Fruit fly (Drosophila melanogaster): Measurements from ENCODE around the gene loaf.

Gene loaf

DNA sequence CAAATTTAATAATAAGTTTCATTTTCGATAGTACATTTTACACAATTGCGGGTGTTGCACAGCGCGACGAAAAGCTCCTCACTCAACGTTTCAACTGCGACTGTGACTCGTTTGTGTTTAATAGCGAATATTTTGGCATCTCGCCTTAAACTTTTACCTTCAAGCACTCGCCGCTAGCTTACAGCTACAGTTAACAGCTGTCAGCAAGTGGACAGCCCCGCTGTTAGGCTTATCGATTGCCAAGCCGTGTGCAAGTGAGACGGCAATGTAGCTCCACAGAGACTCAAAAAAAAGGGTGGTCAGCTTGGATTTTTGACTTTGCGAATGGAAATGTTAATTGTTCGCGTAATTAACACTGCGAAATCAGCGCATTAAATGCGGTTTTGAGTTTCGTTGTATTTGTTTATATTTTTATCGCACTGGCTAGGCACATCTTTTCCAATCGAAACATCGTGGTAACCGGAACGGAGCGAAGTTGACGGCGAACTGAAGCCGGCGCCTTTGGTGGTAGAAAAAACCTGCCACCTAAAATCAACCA lies at the start of gene loaf:
TSS of gene loaf (minus strand) at position 488 of the 538 bp plus-strand sequence.
- TF ChIP-seq insv (optimal IDR thresholded peaks at IDR 0.05) = no peak
- TF ChIP-seq psq (optimal IDR thresholded peaks at IDR 0.05) = no peak
- no peak for TF ChIP-seq Myc (optimal IDR thresholded peaks at IDR 0.05)
- TF ChIP-seq ttk (optimal IDR thresholded peaks at IDR 0.05) = no peak
- no peak for TF ChIP-seq h (optimal IDR thresholded peaks at IDR 0.05)
- TF ChIP-seq Sin3A (optimal IDR thresholded peaks at IDR 0.05) = no peak

dm6 chr3L:11815220-11815797 lies 49.3 kb upstream of the loaf start, which contains the start of gene CG14130:
Gene CG14130 (plus strand): TSS chr3L:11815444.
- TF ChIP-seq insv (optimal IDR thresholded peaks at IDR 0.05) = no peak
- no peak for TF ChIP-seq psq (optimal IDR thresholded peaks at IDR 0.05)
- TF ChIP-seq Myc (optimal IDR thresholded peaks at IDR 0.05) = no peak
- no peak for TF ChIP-seq Sin3A (optimal IDR thresholded peaks at IDR 0.05)
- TF ChIP-seq ttk (optimal IDR thresholded peaks at IDR 0.05) = no peak
- TF ChIP-seq h (optimal IDR thresholded peaks at IDR 0.05) = no peak

- no peak for TF ChIP-seq Myc (optimal IDR thresholded peaks at IDR 0.05)
- TF ChIP-seq Sin3A (optimal IDR thresholded peaks at IDR 0.05) = no peak
- TF ChIP-seq psq (optimal IDR thresholded peaks at IDR 0.05) = no peak
- no peak for TF ChIP-seq ttk (optimal IDR thresholded peaks at IDR 0.05)
- TF ChIP-seq insv (optimal IDR thresholded peaks at IDR 0.05) = no peak
- no peak for TF ChIP-seq h (optimal IDR thresholded peaks at IDR 0.05)
These were observed 48.7 kb upstream of the loaf start, which contains the start of gene Cubn2 for dm6 chr3L:11814655-11815054. Gene Cubn2 (minus strand): TSS chr3L:11814755.

dm6 chr3L:11801622-11802021 lies 35.6 kb upstream of the loaf start:
- TF ChIP-seq Sin3A (optimal IDR thresholded peaks at IDR 0.05) = no peak
- TF ChIP-seq Myc (optimal IDR thresholded peaks at IDR 0.05) = no peak
- no peak for TF ChIP-seq h (optimal IDR thresholded peaks at IDR 0.05)
- no peak for TF ChIP-seq ttk (optimal IDR thresholded peaks at IDR 0.05)
- TF ChIP-seq insv (optimal IDR thresholded peaks at IDR 0.05) = no peak
- no peak for TF ChIP-seq psq (optimal IDR thresholded peaks at IDR 0.05)

dm6 chr3L:11800761-11801160 lies 34.8 kb upstream of the loaf start, which contains the start of gene Gcat:
Gene Gcat (minus strand): TSS chr3L:11800861.
- no peak for TF ChIP-seq insv (optimal IDR thresholded peaks at IDR 0.05)
- no peak for TF ChIP-seq Sin3A (optimal IDR thresholded peaks at IDR 0.05)
- no peak for TF ChIP-seq Myc (optimal IDR thresholded peaks at IDR 0.05)
- TF ChIP-seq h (optimal IDR thresholded peaks at IDR 0.05) = no peak
- TF ChIP-seq ttk (optimal IDR thresholded peaks at IDR 0.05) = no peak
- TF ChIP-seq psq (optimal IDR thresholded peaks at IDR 0.05) = no peak

DNA sequence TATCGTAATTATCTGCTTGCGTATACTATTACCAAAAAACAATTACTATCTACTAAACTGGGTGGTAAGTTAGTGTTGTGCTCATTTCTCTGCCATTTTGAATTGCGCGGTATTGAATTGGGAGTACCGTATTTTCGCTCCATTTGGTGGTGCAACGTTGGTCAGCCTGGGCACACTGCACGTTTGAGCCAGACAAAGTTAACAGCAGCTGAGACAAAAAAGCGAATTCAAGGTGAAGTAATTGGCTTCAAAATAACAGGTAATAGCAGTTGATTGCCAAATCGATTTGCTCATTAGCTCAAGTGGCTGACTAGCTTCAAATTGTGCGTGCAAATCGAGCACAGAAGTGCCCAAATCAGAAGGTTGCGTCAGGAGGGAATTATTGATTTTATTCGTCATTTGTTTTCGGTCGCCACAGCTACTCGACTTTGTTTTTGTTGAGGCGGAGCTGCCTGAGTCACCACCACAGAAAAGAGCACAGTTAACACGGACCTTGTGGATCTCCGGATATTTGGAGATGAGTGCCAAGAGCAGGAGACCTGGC lies 29.5 kb upstream of the loaf start, which contains the start of gene Klp68D:
TSS of gene Klp68D (plus strand) at position 175 of the 544 bp plus-strand sequence.
- TF ChIP-seq ttk (optimal IDR thresholded peaks at IDR 0.05) (no peak), Myc (optimal IDR thresholded peaks at IDR 0.05) (no peak)

DNA sequence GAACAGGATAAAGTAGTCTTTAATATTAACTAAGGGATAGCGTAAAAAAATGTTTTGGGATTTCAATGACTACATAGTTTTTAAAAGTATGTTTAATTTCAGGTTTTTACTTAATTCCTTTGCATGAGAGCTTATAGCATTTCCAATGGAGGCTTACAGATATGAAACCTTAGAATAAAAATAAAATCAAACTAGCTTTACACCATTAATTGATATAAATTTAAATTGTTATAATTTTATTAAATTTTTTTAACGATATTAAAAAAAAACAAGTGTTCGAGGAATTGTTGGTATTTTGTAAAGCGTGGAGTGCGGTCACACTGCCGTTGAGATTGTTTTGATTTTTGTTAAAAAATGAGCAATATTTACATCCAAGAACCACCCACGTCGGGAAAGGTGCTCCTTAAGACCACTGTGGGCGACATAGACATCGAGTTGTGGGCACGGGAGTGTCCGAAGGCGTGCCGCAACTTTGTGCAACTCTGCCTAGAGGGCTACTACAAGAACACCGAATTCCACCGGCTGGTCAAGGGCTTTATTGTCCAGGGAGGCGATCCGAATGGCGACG lies 27.3 kb upstream of the loaf start, which contains the start of the genes twy and CG10907:
TSS of gene twy (minus strand) at position 51 of the 568 bp plus-strand sequence.
TSS of gene CG10907 (plus strand) at position 282 of the 568 bp plus-strand sequence.
- TF ChIP-seq psq (optimal IDR thresholded peaks at IDR 0.05) (no peak), Myc (optimal IDR thresholded peaks at IDR 0.05) (no peak), ttk (optimal IDR thresholded peaks at IDR 0.05) (no peak), insv (optimal IDR thresholded peaks at IDR 0.05) (no peak), Sin3A (optimal IDR thresholded peaks at IDR 0.05) (no peak), h (optimal IDR thresholded peaks at IDR 0.05) (no peak)

dm6 chr3L:11789773-11790172 lies 23.8 kb upstream of the loaf start, which contains the start of gene Pi3K68D:
Gene Pi3K68D (minus strand): TSS chr3L:11790013.
- no peak for TF ChIP-seq ttk (optimal IDR thresholded peaks at IDR 0.05)
- no peak for TF ChIP-seq psq (optimal IDR thresholded peaks at IDR 0.05)
- no peak for TF ChIP-seq Myc (optimal IDR thresholded peaks at IDR 0.05)
- TF ChIP-seq h (optimal IDR thresholded peaks at IDR 0.05) = no peak
- TF ChIP-seq Sin3A (optimal IDR thresholded peaks at IDR 0.05) = no peak
- TF ChIP-seq insv (optimal IDR thresholded peaks at IDR 0.05) = no peak

- TF ChIP-seq ttk (optimal IDR thresholded peaks at IDR 0.05) = no peak
- TF ChIP-seq h (optimal IDR thresholded peaks at IDR 0.05) = no peak
- peak; percentile 5 for TF ChIP-seq psq (optimal IDR thresholded peaks at IDR 0.05)
These were observed 23.0 kb upstream of the loaf start for dm6 chr3L:11788936-11789352.

- no peak for TF ChIP-seq Myc (optimal IDR thresholded peaks at IDR 0.05)
- no peak for TF ChIP-seq insv (optimal IDR thresholded peaks at IDR 0.05)
- no peak for TF ChIP-seq Sin3A (optimal IDR thresholded peaks at IDR 0.05)
- no peak for TF ChIP-seq h (optimal IDR thresholded peaks at IDR 0.05)
- no peak for TF ChIP-seq ttk (optimal IDR thresholded peaks at IDR 0.05)
- no peak for TF ChIP-seq psq (optimal IDR thresholded peaks at IDR 0.05)
These were observed 22.2 kb upstream of the loaf start for dm6 chr3L:11788195-11788594.

dm6 chr3L:11785291-11785690 lies 19.3 kb upstream of the loaf start:
- TF ChIP-seq Myc (optimal IDR thresholded peaks at IDR 0.05) (no peak), psq (optimal IDR thresholded peaks at IDR 0.05) (no peak), ttk (optimal IDR thresholded peaks at IDR 0.05) (no peak), insv (optimal IDR thresholded peaks at IDR 0.05) (no peak), h (optimal IDR thresholded peaks at IDR 0.05) (no peak), Sin3A (optimal IDR thresholded peaks at IDR 0.05) (no peak)

DNA sequence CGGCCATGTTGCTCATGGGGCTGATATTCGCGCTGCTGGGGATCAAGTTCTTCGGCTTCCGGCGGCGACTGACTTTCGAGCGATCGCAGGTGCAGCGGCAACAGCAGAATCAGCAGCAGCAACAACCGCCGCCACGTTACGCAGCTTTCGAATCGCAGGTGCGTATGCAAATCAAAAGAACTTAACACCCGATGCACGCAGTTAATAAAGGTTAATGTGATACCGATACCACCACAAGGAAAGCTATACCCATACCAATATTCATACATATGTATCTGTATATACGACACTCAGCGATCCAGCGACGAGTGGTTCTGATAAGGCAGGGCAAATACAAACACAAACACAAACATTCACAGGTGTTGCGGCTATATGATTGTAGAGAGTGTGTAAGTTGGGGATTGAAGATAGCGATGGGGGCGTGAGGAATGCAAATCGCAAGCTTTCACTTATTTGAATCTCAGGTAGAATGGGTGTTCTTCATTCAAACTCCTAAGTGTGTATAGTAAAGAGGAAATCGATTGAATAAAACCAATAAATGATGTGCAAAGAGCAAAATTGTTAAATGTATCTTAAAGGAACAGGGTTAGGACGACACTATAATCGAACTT lies 11.5 kb upstream of the loaf start:
- TF ChIP-seq insv (optimal IDR thresholded peaks at IDR 0.05) (no peak), psq (optimal IDR thresholded peaks at IDR 0.05) (no peak), Myc (optimal IDR thresholded peaks at IDR 0.05) (no peak), ttk (optimal IDR thresholded peaks at IDR 0.05) (no peak), Sin3A (optimal IDR thresholded peaks at IDR 0.05) (no peak), h (optimal IDR thresholded peaks at IDR 0.05) (no peak)
